Fruit fly (Drosophila melanogaster) whole organism, wandering third instar larva: ENCODE measurements around the gene CG11342.
A peak's percentile ranks its signal among the peaks of the same experiment; 100 is the strongest.

Experiments
- Abd-B ChIP-seq: fragments of >200 bp; optimal IDR thresholded peaks from 2 replicates; lab custom pipeline; 2017; ENCODE audit warnings: missing biosample characterization, missing genetic modification characterization
- CG32264 ChIP-seq: fragments of 200-800 bp; sonication (Bioruptor generic); optimal IDR thresholded peaks from 2 replicates; lab custom pipeline; 2016; ENCODE audit warnings: missing biosample characterization, missing genetic modification characterization
- CG9705 ChIP-seq: fragments of 200-800 bp; sonication (Bioruptor generic); optimal IDR thresholded peaks from 2 replicates; lab custom pipeline; 2018; ENCODE audit warnings: missing biosample characterization, mild to moderate bottlenecking, missing genetic modification characterization
- CrebA ChIP-seq: fragments of 200-800 bp; sonication (Bioruptor generic); optimal IDR thresholded peaks from 2 replicates; lab custom pipeline; 2016; ENCODE audit warnings: missing biosample characterization, mild to moderate bottlenecking, missing genetic modification characterization, borderline replicate concordance
- Dfd ChIP-seq: fragments of >200 bp; optimal IDR thresholded peaks from 2 replicates; lab custom pipeline; 2017; ENCODE audit warnings: missing biosample characterization, missing genetic modification characterization
- Dif ChIP-seq: fragments of 200-275, 200-300 bp; sonication (Bioruptor generic); optimal IDR thresholded peaks from 2 replicates; lab custom pipeline; 2018; ENCODE audit warnings: missing biosample characterization, missing genetic modification characterization; ENCODE audit not compliant: partially characterized antibody
- GATAd ChIP-seq: sonication (Bioruptor generic); optimal IDR thresholded peaks from 2 replicates; lab custom pipeline; 2016; ENCODE audit warnings: missing biosample characterization, missing genetic modification characterization
- HLH106 ChIP-seq: fragments of 200-800 bp; optimal IDR thresholded peaks from 3 replicates; lab custom pipeline; 2019; ENCODE audit warnings: missing biosample characterization, mild to moderate bottlenecking, missing genetic modification characterization, moderate library complexity
- Hnf4 ChIP-seq: fragments of 200-800 bp; sonication (Bioruptor generic); optimal IDR thresholded peaks from 2 replicates; lab custom pipeline; 2016; ENCODE audit warnings: missing biosample characterization, mild to moderate bottlenecking, missing genetic modification characterization
- Hr78 ChIP-seq: fragments of >200 bp; optimal IDR thresholded peaks from 2 replicates; lab custom pipeline; 2017; ENCODE audit warnings: missing biosample characterization, missing genetic modification characterization
- Hr83 ChIP-seq: fragments of 200-300 bp; sonication (Bioruptor generic); optimal IDR thresholded peaks from 2 replicates; lab custom pipeline; 2016; ENCODE audit warnings: missing biosample characterization, mild to moderate bottlenecking, missing genetic modification characterization, moderate library complexity; ENCODE audit not compliant: poor library complexity, severe bottlenecking
- Jra ChIP-seq: sonication (Bioruptor generic); optimal IDR thresholded peaks from 2 replicates; lab custom pipeline; 2016; ENCODE audit warnings: missing biosample characterization, missing genetic modification characterization
- Mio ChIP-seq: sonication (Bioruptor generic); optimal IDR thresholded peaks from 2 replicates; lab custom pipeline; 2016; ENCODE audit warnings: missing biosample characterization, missing genetic modification characterization
- Myc ChIP-seq: fragments of >200 bp; optimal IDR thresholded peaks from 2 replicates; lab custom pipeline; 2017
- N ChIP-seq: fragments of >200 bp; optimal IDR thresholded peaks from 2 replicates; lab custom pipeline; 2018; ENCODE audit warnings: missing biosample characterization, missing external identifiers, missing genetic modification characterization
- OdsH ChIP-seq: fragments of 200-800 bp; sonication (Bioruptor generic); optimal IDR thresholded peaks from 2 replicates; lab custom pipeline; 2016; ENCODE audit warnings: missing biosample characterization, mild to moderate bottlenecking, missing genetic modification characterization
- Rel ChIP-seq, 2 experiments: fragments of 200-800 bp; sonication (Bioruptor generic) in 1 of 2; optimal IDR thresholded peaks; 2 replicates in 1 of 2; 3 replicates in 1 of 2; lab custom pipeline; 2016 to 2019; ENCODE audit warnings: mild to moderate bottlenecking in 2 of 2, missing biosample characterization in 2 of 2, missing genetic modification characterization in 2 of 2, moderate library complexity in 1 of 2
- Sp1 ChIP-seq: fragments of 200-800 bp; sonication (Bioruptor generic); optimal IDR thresholded peaks from 3 replicates; lab custom pipeline; 2019; ENCODE audit warnings: missing biosample characterization, mild to moderate bottlenecking, missing genetic modification characterization, moderate library complexity
- Vsx2 ChIP-seq: fragments of 200-300, 225-300 bp; sonication (Bioruptor generic); optimal IDR thresholded peaks from 2 replicates; lab custom pipeline; 2018; ENCODE audit warnings: missing biosample characterization, missing genetic modification characterization; ENCODE audit not compliant: partially characterized antibody
- br ChIP-seq: fragments of 200-800 bp; sonication (Bioruptor generic); optimal IDR thresholded peaks from 2 replicates; lab custom pipeline; 2016; ENCODE audit warnings: missing biosample characterization, missing genetic modification characterization
- brk ChIP-seq: fragments of 200-800 bp; sonication (Bioruptor generic); optimal IDR thresholded peaks from 2 replicates; lab custom pipeline; 2016; ENCODE audit warnings: missing biosample characterization, mild to moderate bottlenecking, missing genetic modification characterization
- dsf ChIP-seq: sonication (Bioruptor generic); optimal IDR thresholded peaks from 2 replicates; lab custom pipeline; 2016; ENCODE audit warnings: missing biosample characterization, missing genetic modification characterization, borderline replicate concordance
- ey ChIP-seq: fragments of 200-800 bp; sonication (Bioruptor generic); optimal IDR thresholded peaks from 2 replicates; lab custom pipeline; 2016; ENCODE audit warnings: missing biosample characterization, missing genetic modification characterization
- foxo ChIP-seq, 2 experiments: fragments of 200-800 bp; sonication (Bioruptor generic); optimal IDR thresholded peaks; 2 replicates in 1 of 2; 3 replicates in 1 of 2; lab custom pipeline; 2016 to 2017; ENCODE audit warnings: missing biosample characterization in 2 of 2, missing genetic modification characterization in 2 of 2
- fru ChIP-seq: fragments of 200-800 bp; sonication (Bioruptor generic); optimal IDR thresholded peaks from 3 replicates; lab custom pipeline; 2016; ENCODE audit warnings: missing biosample characterization, mild to moderate bottlenecking, missing genetic modification characterization
- h ChIP-seq: fragments of 200-800 bp; sonication (Bioruptor generic); optimal IDR thresholded peaks from 3 replicates; lab custom pipeline; 2016; ENCODE audit warnings: missing biosample characterization, mild to moderate bottlenecking, missing genetic modification characterization
- jim ChIP-seq: fragments of 175-275, 200-325 bp; sonication (Bioruptor generic); optimal IDR thresholded peaks from 2 replicates; lab custom pipeline; 2016; ENCODE audit warnings: missing biosample characterization, mild to moderate bottlenecking, missing genetic modification characterization
- lola ChIP-seq: fragments of >200 bp; optimal IDR thresholded peaks from 2 replicates; lab custom pipeline; 2017; ENCODE audit warnings: missing biosample characterization, missing genetic modification characterization
- pan ChIP-seq: fragments of >200 bp; optimal IDR thresholded peaks from 2 replicates; lab custom pipeline; 2017
- psq ChIP-seq: fragments of 200-800 bp; sonication (Bioruptor generic); optimal IDR thresholded peaks from 3 replicates; lab custom pipeline; 2017; ENCODE audit warnings: missing biosample characterization, mild to moderate bottlenecking, missing genetic modification characterization, moderate library complexity
- rgr ChIP-seq: fragments of 200-800 bp; sonication (Bioruptor generic); optimal IDR thresholded peaks from 3 replicates; lab custom pipeline; 2016; ENCODE audit warnings: missing biosample characterization, mild to moderate bottlenecking, missing genetic modification characterization
- sage ChIP-seq: fragments of 200-800 bp; sonication (Bioruptor generic); optimal IDR thresholded peaks from 2 replicates; lab custom pipeline; 2016; ENCODE audit warnings: missing biosample characterization, mild to moderate bottlenecking, missing genetic modification characterization
- sv ChIP-seq: fragments of 200-800 bp; sonication (Bioruptor generic); optimal IDR thresholded peaks from 3 replicates; lab custom pipeline; 2016; ENCODE audit warnings: missing biosample characterization, missing genetic modification characterization
- tai ChIP-seq: sonication (Bioruptor generic); optimal IDR thresholded peaks from 2 replicates; lab custom pipeline; 2016; ENCODE audit warnings: missing biosample characterization, missing genetic modification characterization
- usp ChIP-seq: fragments of >200 bp; optimal IDR thresholded peaks from 2 replicates; lab custom pipeline; 2017; ENCODE audit warnings: missing biosample characterization, missing genetic modification characterization
- woc ChIP-seq: sonication (Bioruptor generic); optimal IDR thresholded peaks from 2 replicates; lab custom pipeline; 2016; ENCODE audit warnings: missing biosample characterization, mild to moderate bottlenecking, missing genetic modification characterization

The CG11342 gene

DNA sequence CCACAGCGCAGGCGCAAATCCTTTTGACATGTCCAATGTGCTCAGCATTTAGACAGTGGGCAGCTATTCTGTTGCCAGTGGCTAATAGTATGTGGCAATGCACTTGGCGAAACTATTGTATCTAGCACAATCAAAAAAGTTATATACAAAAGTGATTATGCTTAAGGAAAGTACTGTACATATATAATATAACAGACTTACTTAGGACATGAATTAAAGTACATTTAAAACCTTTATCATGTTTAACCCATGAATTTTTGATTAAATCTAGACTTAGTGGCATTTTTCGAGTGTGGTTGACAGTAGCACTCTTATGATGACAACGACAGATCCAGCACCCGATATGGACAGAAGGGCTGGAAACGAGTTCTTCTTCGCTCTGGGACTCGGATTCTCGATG is 15.8 kb upstream of the CG11342 start:
- TF ChIP-seq GATAd = no peak
- no peak for TF ChIP-seq Rel (GFP tag; optimal IDR thresholded peaks at IDR 0.05; lab: Kevin White, UChicago)
- no peak for TF ChIP-seq Rel (tag; optimal IDR thresholded peaks at IDR 0.05; lab: Kevin White, UChicago)
- no peak for TF ChIP-seq tai (GFP tag; lab: Kevin White, UChicago)
- no peak for TF ChIP-seq Hr83 (GFP tag; lab: Kevin White, UChicago)
- TF ChIP-seq Sp1 (GFP tag; lab: Kevin White, UChicago) = peak; percentile 9
- TF ChIP-seq N (GFP tag; lab: Kevin White, UChicago) = no peak
- TF ChIP-seq fru = peak; percentile 47
- TF ChIP-seq Vsx2 (GFP tag; lab: Kevin White, UChicago) = no peak
- no peak for TF ChIP-seq Dfd (GFP tag; lab: Kevin White, UChicago)
- no peak for TF ChIP-seq sage (GFP tag; lab: Kevin White, UChicago)
- TF ChIP-seq psq (GFP tag; lab: Kevin White, UChicago) = no peak
- TF ChIP-seq ey (GFP tag; lab: Kevin White, UChicago) = peak; percentile 26
- no peak for TF ChIP-seq Dif (GFP tag; lab: Kevin White, UChicago)
- TF ChIP-seq dsf = no peak
- peak; percentile 30 for TF ChIP-seq rgr
- TF ChIP-seq brk (GFP tag; lab: Kevin White, UChicago) = no peak
- TF ChIP-seq Hr78 (GFP tag; lab: Kevin White, UChicago) = no peak
- TF ChIP-seq Mio (GFP tag; lab: Kevin White, UChicago) = no peak
- TF ChIP-seq usp (GFP tag; lab: Kevin White, UChicago) = no peak
- TF ChIP-seq lola (GFP tag; lab: Kevin White, UChicago) = no peak
- TF ChIP-seq br (GFP tag; lab: Kevin White, UChicago) = peak; percentile 33
- TF ChIP-seq Hnf4 = peak; percentile 23
- no peak for TF ChIP-seq jim (GFP tag; lab: Kevin White, UChicago)
- TF ChIP-seq pan (lab: Kevin White, UChicago) = no peak
- TF ChIP-seq h = peak; percentile 41
- TF ChIP-seq CG32264 = no peak
- TF ChIP-seq CrebA (GFP tag; lab: Kevin White, UChicago) = no peak
- TF ChIP-seq OdsH = peak; percentile 31
- no peak for TF ChIP-seq Jra (GFP tag; lab: Kevin White, UChicago)
- TF ChIP-seq foxo (GFP tag; optimal IDR thresholded peaks at IDR 0.05; lab: Kevin White, UChicago) = peak in 1 of 2 experiments; percentile 48
- TF ChIP-seq HLH106 (tag; lab: Kevin White, UChicago) = peak; percentile 29
- TF ChIP-seq woc = no peak
- TF ChIP-seq Abd-B = no peak
- TF ChIP-seq CG9705 = no peak
- TF ChIP-seq, all 38 proteins: peak for 10

DNA sequence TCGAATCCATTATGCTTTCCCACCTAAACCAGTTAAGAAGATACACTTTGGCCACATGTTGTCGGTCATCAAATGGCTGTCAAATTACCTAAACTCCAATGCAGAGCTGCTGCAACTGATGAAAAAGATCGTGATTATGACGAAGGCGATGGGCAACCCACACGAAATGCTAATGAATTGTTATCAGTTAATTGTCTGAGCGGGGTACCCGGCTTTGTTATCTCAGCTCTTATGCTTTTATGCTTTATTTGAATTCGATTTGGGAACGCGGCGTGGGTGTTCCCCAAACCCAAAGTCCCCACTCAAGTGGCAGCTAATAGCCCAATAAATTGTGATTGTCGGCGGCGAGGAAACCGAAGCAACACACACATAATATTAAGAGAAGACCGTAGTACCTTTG is 15.3 kb upstream of the CG11342 start:
- no peak for TF ChIP-seq Myc
- no peak for TF ChIP-seq GATAd
- TF ChIP-seq Hnf4 = no peak
- no peak for TF ChIP-seq Jra (GFP tag; lab: Kevin White, UChicago)
- TF ChIP-seq CrebA (GFP tag; lab: Kevin White, UChicago) = no peak
- no peak for TF ChIP-seq pan (lab: Kevin White, UChicago)
- no peak for TF ChIP-seq ey (GFP tag; lab: Kevin White, UChicago)

DNA sequence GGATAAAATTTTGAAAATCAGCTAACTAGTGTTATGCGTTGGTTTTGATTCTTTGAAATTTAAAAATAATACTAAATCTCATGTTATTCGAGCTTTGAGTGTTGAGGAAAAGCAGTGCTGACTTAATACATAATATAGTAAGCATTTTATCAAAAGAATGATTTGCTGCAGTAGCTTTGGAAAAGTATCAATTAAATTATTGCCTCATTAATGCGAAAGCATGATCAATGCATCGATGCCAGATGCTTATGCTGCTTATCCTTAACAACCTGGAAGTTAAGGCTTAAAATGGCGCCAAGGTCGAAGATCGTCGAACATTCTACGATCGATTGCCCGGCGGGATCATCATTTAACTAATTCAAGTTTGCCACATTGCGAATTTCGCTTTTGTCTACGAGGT is 14.3 kb upstream of the CG11342 start, which contains the start of gene CG32240:
TSS of gene CG32240 (minus strand) at position 101 of the 400 bp plus-strand sequence.
- no peak for TF ChIP-seq GATAd
- no peak for TF ChIP-seq lola (GFP tag; lab: Kevin White, UChicago)
- no peak for TF ChIP-seq h
- no peak for TF ChIP-seq psq (GFP tag; lab: Kevin White, UChicago)
- TF ChIP-seq brk (GFP tag; lab: Kevin White, UChicago) = no peak
- no peak for TF ChIP-seq Jra (GFP tag; lab: Kevin White, UChicago)
- TF ChIP-seq Sp1 (GFP tag; lab: Kevin White, UChicago) = no peak
- TF ChIP-seq, all 38 proteins: peak for 0

DNA sequence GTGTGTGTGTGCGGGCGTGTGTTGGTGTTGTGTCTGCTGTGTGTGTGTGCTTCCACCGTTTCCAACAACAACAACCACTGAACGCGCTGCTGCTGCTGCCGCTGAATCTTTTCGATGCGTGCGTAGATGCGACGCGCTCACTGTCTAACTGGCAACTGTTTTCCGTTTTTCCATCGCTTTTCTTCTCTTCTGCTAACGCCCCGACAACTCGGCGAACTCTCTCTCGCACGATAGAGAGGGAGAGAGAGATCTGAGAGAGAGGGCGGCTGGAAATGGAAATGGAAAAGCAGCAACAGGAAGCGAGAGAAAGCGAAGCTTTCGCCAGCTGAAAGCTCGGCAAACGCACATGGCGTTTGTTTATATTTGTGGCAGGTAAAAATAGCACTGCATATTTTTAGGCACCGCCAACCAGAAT is 13.0 kb upstream of the CG11342 start, which contains the start of gene DopEcR:
TSS of gene DopEcR (minus strand) at position 157 of the 415 bp plus-strand sequence.
- no peak for TF ChIP-seq HLH106 (tag; lab: Kevin White, UChicago)
- TF ChIP-seq foxo (GFP tag; optimal IDR thresholded peaks at IDR 0.05; lab: Kevin White, UChicago) = no peak
- peak; percentile 12 for TF ChIP-seq sv (GFP tag; lab: Kevin White, UChicago)
- peak; percentile 12 for TF ChIP-seq Myc
